Fruit fly (Drosophila melanogaster) whole organism, embryonic: ENCODE results near the gene r-cup.

Experiments
- Atf-2 ChIP-seq: fragments of 200-800 bp; sonication (Bioruptor generic); optimal IDR thresholded peaks from 2 replicates; lab custom pipeline; 2016; ENCODE audit warnings: missing biosample characterization, missing genetic modification characterization
- CG12071 ChIP-seq: fragments of 200-800 bp; sonication (Bioruptor generic); optimal IDR thresholded peaks from 3 replicates; lab custom pipeline; 2018; ENCODE audit warnings: missing biosample characterization, mild to moderate bottlenecking, missing genetic modification characterization
- CG12659 ChIP-seq: fragments of 200-800 bp; sonication (Bioruptor generic); optimal IDR thresholded peaks from 3 replicates; lab custom pipeline; 2017; ENCODE audit warnings: mild to moderate bottlenecking, missing biosample characterization, missing genetic modification reagents, missing genetic modification characterization
- CG14014 ChIP-seq: fragments of 200-800 bp; sonication (Bioruptor generic); IDR thresholded peaks from 2 replicates; pipeline ENCODE4 v1.3.6; 2022; ENCODE audit warnings: missing biosample characterization, missing genetic modification characterization
- CG14441 ChIP-seq: fragments of 200-800 bp; sonication (Bioruptor generic); IDR thresholded peaks from 2 replicates; pipeline ENCODE4 v1.3.6; 2022; ENCODE audit warnings: missing biosample characterization, missing genetic modification characterization
- CG15696 ChIP-seq: fragments of 200-800 bp; sonication (Bioruptor generic); optimal IDR thresholded peaks from 2 replicates; lab custom pipeline; 2019; ENCODE audit warnings: missing biosample characterization, mild to moderate bottlenecking, missing genetic modification characterization, moderate library complexity
- CG2875 ChIP-seq: fragments of 200-800 bp; sonication (Bioruptor generic); optimal IDR thresholded peaks from 2 replicates; lab custom pipeline; 2017; ENCODE audit warnings: missing biosample characterization, mild to moderate bottlenecking, missing genetic modification characterization, missing genetic modification reagents
- CG33213 ChIP-seq: fragments of 200-800 bp; sonication (Bioruptor generic); optimal IDR thresholded peaks from 3 replicates; lab custom pipeline; 2016; ENCODE audit warnings: missing biosample characterization, missing genetic modification characterization
- CG34376 ChIP-seq: fragments of 200-800 bp; sonication (Bioruptor generic); optimal IDR thresholded peaks from 2 replicates; lab custom pipeline; 2018; ENCODE audit warnings: missing biosample characterization, mild to moderate bottlenecking, missing genetic modification characterization
- CG4854 ChIP-seq: fragments of 200-800 bp; sonication (Bioruptor generic); optimal IDR thresholded peaks from 2 replicates; lab custom pipeline; 2016; ENCODE audit warnings: missing biosample characterization, missing genetic modification characterization, inconsistent platforms
- CG5180 ChIP-seq: fragments of 200-800 bp; sonication (Bioruptor generic); optimal IDR thresholded peaks from 3 replicates; lab custom pipeline; 2017; ENCODE audit warnings: missing biosample characterization, missing genetic modification characterization, mild to moderate bottlenecking, moderate library complexity, missing genetic modification reagents
- CG7271 ChIP-seq: fragments of 200-800 bp; sonication (Bioruptor generic); optimal IDR thresholded peaks from 2 replicates; lab custom pipeline; 2018; ENCODE audit warnings: missing biosample characterization, mild to moderate bottlenecking, missing genetic modification characterization, moderate library complexity
- CG8388 ChIP-seq: fragments of 200-800 bp; sonication (Bioruptor generic); optimal IDR thresholded peaks from 2 replicates; lab custom pipeline; 2019; ENCODE audit warnings: missing biosample characterization, mild to moderate bottlenecking, missing genetic modification characterization, moderate library complexity
- CG8944 ChIP-seq: fragments of 200-800 bp; sonication (Bioruptor generic); optimal IDR thresholded peaks from 3 replicates; lab custom pipeline; 2016; ENCODE audit warnings: missing biosample characterization, missing genetic modification characterization
- CG9727 ChIP-seq: fragments of 200-800 bp; sonication (Bioruptor generic); optimal IDR thresholded peaks from 3 replicates; lab custom pipeline; 2017; ENCODE audit warnings: missing biosample characterization, mild to moderate bottlenecking, missing genetic modification characterization
- D ChIP-seq, 2 experiments: fragments of 200-800 bp in 1 of 2; fragments of >200 bp in 1 of 2; sonication (Bioruptor generic) in 1 of 2; optimal IDR thresholded peaks; 2 replicates in 1 of 2; 3 replicates in 1 of 2; lab custom pipeline; 2017; ENCODE audit warnings: mild to moderate bottlenecking in 1 of 2, missing biosample characterization in 1 of 2, missing genetic modification characterization in 1 of 2, missing genetic modification reagents in 1 of 2
- D19A ChIP-seq: fragments of 200-800 bp; optimal IDR thresholded peaks from 3 replicates; lab custom pipeline; 2019; ENCODE audit warnings: missing biosample characterization, mild to moderate bottlenecking, missing genetic modification characterization, moderate library complexity
- Drgx ChIP-seq: fragments of 200-800 bp; sonication (Bioruptor generic); IDR thresholded peaks from 2 replicates; pipeline ENCODE4 v1.3.6; 2022; ENCODE audit warnings: missing biosample characterization, missing genetic modification characterization
- Hey ChIP-seq: fragments of 200-800 bp; sonication (Bioruptor generic); optimal IDR thresholded peaks from 3 replicates; lab custom pipeline; 2018; ENCODE audit warnings: missing biosample characterization, mild to moderate bottlenecking, missing genetic modification characterization
- Meics ChIP-seq: fragments of 200-800 bp; sonication (Bioruptor generic); optimal IDR thresholded peaks from 2 replicates; lab custom pipeline; 2017; ENCODE audit warnings: missing biosample characterization, mild to moderate bottlenecking, missing genetic modification characterization
- NC2α ChIP-seq: fragments of 200-800 bp; sonication (Bioruptor generic); optimal IDR thresholded peaks from 2 replicates; lab custom pipeline; 2016; ENCODE audit warnings: missing biosample characterization, missing genetic modification characterization
- NK7.1 ChIP-seq: fragments of 200-800 bp; sonication (Bioruptor generic); optimal IDR thresholded peaks from 3 replicates; lab custom pipeline; 2016; ENCODE audit warnings: missing biosample characterization, missing genetic modification characterization
- Nf-YA ChIP-seq: fragments of 200-800 bp; sonication (Bioruptor generic); IDR thresholded peaks from 2 replicates; pipeline ENCODE4 v1.3.6; 2022; ENCODE audit warnings: missing biosample characterization, missing genetic modification characterization
- Six4 ChIP-seq: fragments of 200-800 bp; sonication (Bioruptor generic); optimal IDR thresholded peaks from 2 replicates; lab custom pipeline; 2016; ENCODE audit warnings: missing biosample characterization, missing genetic modification characterization
- Sry-δ ChIP-seq: fragments of 200-800 bp; sonication (Bioruptor generic); optimal IDR thresholded peaks from 2 replicates; lab custom pipeline; 2016; ENCODE audit warnings: missing biosample characterization, missing genetic modification characterization
- Stat92E ChIP-seq, 3 experiments: fragments of >200 bp in 2 of 3; fragments of 200-800 bp in 1 of 3; sonication (Bioruptor generic) in 1 of 3; optimal IDR thresholded peaks; 2 replicates each; lab custom pipeline; 2017 to 2019; ENCODE audit warnings: missing biosample characterization in 3 of 3, missing genetic modification characterization in 3 of 3, mild to moderate bottlenecking in 1 of 3, moderate library complexity in 1 of 3
- al ChIP-seq: fragments of 200-800 bp; sonication (Bioruptor generic); IDR thresholded peaks from 2 replicates; pipeline ENCODE4 v1.3.6; 2022; ENCODE audit warnings: missing biosample characterization, missing genetic modification characterization
- bcd ChIP-seq: fragments of 200-800 bp; sonication (Bioruptor generic); optimal IDR thresholded peaks from 2 replicates; lab custom pipeline; 2017; ENCODE audit warnings: missing biosample characterization, mild to moderate bottlenecking, missing genetic modification characterization
- disco-r ChIP-seq: fragments of 200-800 bp; sonication (Bioruptor generic); optimal IDR thresholded peaks from 2 replicates; lab custom pipeline; 2016; ENCODE audit warnings: missing biosample characterization, missing genetic modification characterization
- ewg ChIP-seq: fragments of 200-800 bp; sonication (Bioruptor generic); optimal IDR thresholded peaks from 3 replicates; lab custom pipeline; 2017; ENCODE audit warnings: mild to moderate bottlenecking, missing biosample characterization, missing genetic modification reagents, missing genetic modification characterization
- fd102C ChIP-seq: fragments of 200-800 bp; sonication (Bioruptor generic); optimal IDR thresholded peaks from 2 replicates; lab custom pipeline; 2018; ENCODE audit warnings: missing biosample characterization, mild to moderate bottlenecking, missing genetic modification characterization, moderate library complexity
- h ChIP-seq: fragments of >200 bp; optimal IDR thresholded peaks from 2 replicates; lab custom pipeline; 2017
- kay ChIP-seq: fragments of 200-800 bp; sonication (Bioruptor generic); optimal IDR thresholded peaks from 2 replicates; lab custom pipeline; 2016; ENCODE audit warnings: missing biosample characterization, missing genetic modification characterization
- ken ChIP-seq: fragments of 200-800 bp; sonication (Bioruptor generic); IDR thresholded peaks from 3 replicates; pipeline ENCODE4 v1.3.6; 2022; ENCODE audit warnings: missing biosample characterization, missing genetic modification characterization
- kni ChIP-seq: fragments of 200-800 bp; sonication (Bioruptor generic); optimal IDR thresholded peaks from 3 replicates; lab custom pipeline; 2017; ENCODE audit warnings: mild to moderate bottlenecking, missing biosample characterization, missing genetic modification reagents, missing genetic modification characterization
- mld ChIP-seq: fragments of 200-800 bp; sonication (Bioruptor generic); IDR thresholded peaks from 3 replicates; pipeline ENCODE4 v1.3.6; 2022; ENCODE audit warnings: missing biosample characterization, missing genetic modification characterization; ENCODE audit not compliant: partially characterized antibody
- nerfin-2 ChIP-seq: fragments of 200-800 bp; sonication (Bioruptor generic); IDR thresholded peaks from 2 replicates; pipeline ENCODE4 v1.3.6; 2022; ENCODE audit warnings: missing biosample characterization, missing genetic modification characterization; ENCODE audit not compliant: partially characterized antibody
- peb ChIP-seq: fragments of 200-800 bp; sonication (Bioruptor generic); IDR thresholded peaks from 2 replicates; pipeline ENCODE4 v1.3.6; 2022; ENCODE audit warnings: missing biosample characterization, missing genetic modification characterization
- prd ChIP-seq, 3 experiments: fragments of >200 bp in 2 of 3; fragments of 200-800 bp in 1 of 3; sonication (Bioruptor generic) in 1 of 3; optimal IDR thresholded peaks in 2 of 3; IDR thresholded peaks in 1 of 3; 2 replicates in 2 of 3; 3 replicates in 1 of 3; pipeline versions ENCODE4 v1.3.6 to Lab custom; 2017 to 2022; ENCODE audit warnings: missing biosample characterization in 1 of 3, missing genetic modification characterization in 1 of 3
- schlank ChIP-seq: fragments of 200-800 bp; sonication (Bioruptor generic); optimal IDR thresholded peaks from 2 replicates; lab custom pipeline; 2018; ENCODE audit warnings: missing biosample characterization, mild to moderate bottlenecking, missing genetic modification characterization
- sens ChIP-seq: fragments of 200-800 bp; sonication (Bioruptor generic); peaks from one replicate; lab custom pipeline; 2016; ENCODE audit warnings: missing biosample characterization, missing genetic modification characterization
- shn ChIP-seq: fragments of 200-800 bp; sonication (Bioruptor generic); optimal IDR thresholded peaks from 3 replicates; lab custom pipeline; 2016; ENCODE audit warnings: missing biosample characterization, missing genetic modification characterization
- sima ChIP-seq: fragments of 200-800 bp; sonication (Bioruptor generic); optimal IDR thresholded peaks from 2 replicates; lab custom pipeline; 2016; ENCODE audit warnings: missing biosample characterization, missing genetic modification characterization
- slou ChIP-seq: fragments of 200-800 bp; sonication (Bioruptor generic); optimal IDR thresholded peaks from 3 replicates; lab custom pipeline; 2016; ENCODE audit warnings: missing biosample characterization, missing genetic modification characterization
- sqz ChIP-seq: fragments of 200-800 bp; sonication (Bioruptor generic); optimal IDR thresholded peaks from 3 replicates; lab custom pipeline; 2018; ENCODE audit warnings: missing biosample characterization, mild to moderate bottlenecking, missing genetic modification characterization
- toy ChIP-seq: fragments of 200-800 bp; sonication (Bioruptor generic); IDR thresholded peaks from 2 replicates; pipeline ENCODE4 v1.3.6; 2022; ENCODE audit warnings: missing biosample characterization, missing genetic modification characterization
- ttk ChIP-seq: fragments of 200-800 bp; sonication (Bioruptor generic); IDR thresholded peaks from 2 replicates; pipeline ENCODE4 v2.1.2; 2022; ENCODE audit warnings: missing biosample characterization, missing genetic modification characterization
- z ChIP-seq: fragments of 200-800 bp; sonication (Bioruptor generic); IDR thresholded peaks from 3 replicates; pipeline ENCODE4 v1.3.6; 2022; ENCODE audit warnings: missing biosample characterization, missing genetic modification characterization
- zfh2 ChIP-seq: fragments of 200-800 bp; sonication (Bioruptor generic); optimal IDR thresholded peaks from 2 replicates; lab custom pipeline; 2016; ENCODE audit warnings: missing biosample characterization, missing genetic modification characterization

Gene r-cup

DNA sequence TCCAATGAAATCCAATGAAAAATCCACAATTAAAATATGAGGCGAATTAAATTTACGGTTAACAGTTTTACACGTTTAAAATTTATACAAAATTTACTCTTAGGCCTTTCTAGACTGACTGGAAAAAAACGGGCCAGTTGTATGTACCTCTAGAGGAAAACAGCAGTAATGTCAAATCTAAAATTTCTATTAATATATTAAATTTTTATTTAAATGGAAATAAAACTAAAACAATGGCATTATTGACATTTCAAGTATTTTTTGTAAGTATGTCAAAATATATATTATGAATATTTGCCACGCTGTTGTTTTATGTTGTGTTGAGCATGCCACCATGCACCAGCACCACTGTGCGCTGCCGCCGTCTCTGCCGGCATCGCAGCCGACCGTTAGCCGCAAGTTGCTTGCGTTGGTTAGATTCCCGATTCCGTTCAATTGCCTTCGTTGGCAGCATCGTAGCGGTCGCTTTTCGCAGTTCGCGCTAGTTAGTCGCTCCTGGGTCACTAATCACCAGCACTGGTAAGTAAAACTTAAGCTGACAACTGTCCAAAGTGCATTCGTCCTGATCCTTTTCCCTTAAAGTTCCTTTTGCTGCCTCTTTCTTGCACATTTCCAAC lies 19.3 kb upstream of the r-cup start, which contains the start of gene Cbs (continued):
- TF ChIP-seq sqz (GFP tag; lab: Kevin White, UChicago) = no peak
- no peak for TF ChIP-seq z (GFP tag; lab: Robert Waterston, UW)
- TF ChIP-seq ken (GFP tag; lab: Robert Waterston, UW) = peak; percentile 70; the same call in 2 of the 3 replicates
- TF ChIP-seq toy (GFP tag; lab: Robert Waterston, UW) = no peak
- no peak for TF ChIP-seq kni (GFP tag; lab: Kevin White, UChicago)
- TF ChIP-seq sima (GFP tag; lab: Kevin White, UChicago) = no peak
- peak; percentile 75 for TF ChIP-seq sens
- peak; percentile 66 for TF ChIP-seq bcd (GFP tag; lab: Kevin White, UChicago)
- TF ChIP-seq CG15696 (tag; lab: Kevin White, UChicago) = peak; percentile 49
- TF ChIP-seq Drgx (GFP tag; lab: Robert Waterston, UW) = peak; percentile 56
- no peak for TF ChIP-seq fd102C (GFP tag; lab: Kevin White, UChicago)
- peak; percentile 24 for TF ChIP-seq zfh2 (GFP tag; lab: Kevin White, UChicago)
- TF ChIP-seq CG2875 = peak; percentile 19
- peak; percentile 43; the same call in 1 of the 2 replicates for TF ChIP-seq ttk (GFP tag; lab: Robert Waterston, UW)
- no peak for TF ChIP-seq kay (GFP tag; lab: Kevin White, UChicago)
- peak; percentile 81 for TF ChIP-seq Meics (GFP tag; lab: Kevin White, UChicago)
- peak; percentile 70 for TF ChIP-seq al
- TF ChIP-seq NC2α = no peak
- TF ChIP-seq Nf-YA (GFP tag; lab: Robert Waterston, UW) = no peak
- TF ChIP-seq D (optimal IDR thresholded peaks at IDR 0.05; lab: Kevin White, UChicago) = no peak
- no peak for TF ChIP-seq D (GFP tag; optimal IDR thresholded peaks at IDR 0.05; lab: Kevin White, UChicago)
- no peak for TF ChIP-seq CG34376
- TF ChIP-seq Sry-δ (GFP tag; lab: Kevin White, UChicago) = no peak
- TF ChIP-seq CG12071 (GFP tag; lab: Kevin White, UChicago) = no peak
- no peak for TF ChIP-seq CG33213 (GFP tag; lab: Kevin White, UChicago)
- TF ChIP-seq CG12659 = peak; percentile 53
- peak; percentile 57 for TF ChIP-seq CG14014 (GFP tag; lab: Robert Waterston, UW)
- TF ChIP-seq h (lab: Kevin White, UChicago) = no peak
- TF ChIP-seq Six4 = peak; percentile 53
- no peak for TF ChIP-seq Atf-2 (GFP tag; lab: Kevin White, UChicago)
- no peak for TF ChIP-seq peb (GFP tag; lab: Robert Waterston, UW)
- TF ChIP-seq slou (GFP tag; lab: Kevin White, UChicago) = peak; percentile 58
- peak; percentile 70 for TF ChIP-seq CG14441 (GFP tag; lab: Robert Waterston, UW)
- TF ChIP-seq disco-r = no peak
- no peak for TF ChIP-seq CG8944 (GFP tag; lab: Kevin White, UChicago)
- TF ChIP-seq D19A (tag; lab: Kevin White, UChicago) = peak; percentile 71
- TF ChIP-seq Stat92E (GFP tag; optimal IDR thresholded peaks at IDR 0.05; lab: Kevin White, UChicago) = no peak
- TF ChIP-seq NK7.1 (GFP tag; lab: Kevin White, UChicago) = no peak
- TF ChIP-seq mld = no peak
- TF ChIP-seq Hey = no peak
- TF ChIP-seq CG4854 (GFP tag; lab: Kevin White, UChicago) = no peak
- TF ChIP-seq CG7271 = no peak
- TF ChIP-seq CG8388 (GFP tag; lab: Kevin White, UChicago) = peak; percentile 34
- peak; percentile 79 for TF ChIP-seq CG9727
- TF ChIP-seq nerfin-2 (GFP tag; lab: Robert Waterston, UW) = no peak
- TF ChIP-seq CG5180 = peak; percentile 28
- no peak for TF ChIP-seq prd (optimal IDR thresholded peaks at IDR 0.05; lab: Kevin White, UChicago)
- TF ChIP-seq prd (GFP tag; IDR thresholded peaks at IDR 0.05; lab: Robert Waterston, UW) = peak; percentile 78
- no peak for TF ChIP-seq shn (GFP tag; lab: Kevin White, UChicago)
- TF ChIP-seq ewg (GFP tag; lab: Kevin White, UChicago) = peak; percentile 49
- no peak for TF ChIP-seq schlank (tag; lab: Kevin White, UChicago)
